Worm (Caenorhabditis elegans) whole organism, young adult: ENCODE data around the gene F47B8.18.

Experiments used
- B0261.1 ChIP-seq: sonication (generic microtip); optimal IDR thresholded peaks from 2 replicates; lab custom pipeline; 2016; ENCODE audit warnings: mild to moderate bottlenecking, missing genetic modification characterization, moderate library complexity, missing compliant biosample characterization
- F10E7.11 ChIP-seq: sonication (generic microtip); optimal IDR thresholded peaks from 2 replicates; lab custom pipeline; 2017; ENCODE audit warnings: mild to moderate bottlenecking, missing genetic modification characterization, moderate library complexity, missing compliant biosample characterization
- F22D6.2 ChIP-seq: sonication (generic microtip); optimal IDR thresholded peaks from 2 replicates; lab custom pipeline; 2016; ENCODE audit warnings: mild to moderate bottlenecking, missing genetic modification characterization, missing compliant biosample characterization
- F23B12.7 ChIP-seq: sonication (generic microtip); optimal IDR thresholded peaks from 2 replicates; lab custom pipeline; 2017; ENCODE audit warnings: missing genetic modification characterization, mild to moderate bottlenecking, missing compliant biosample characterization, antibody characterized with exemption, moderate library complexity; ENCODE audit not compliant: insufficient read depth
- F33H1.4 ChIP-seq: fragments of 200-800 bp; sonication (Bioruptor generic); IDR thresholded peaks from 2 replicates; pipeline ENCODE4 v1.3.6; 2022; ENCODE audit warnings: missing genetic modification reagents, missing genetic modification characterization, missing compliant biosample characterization
- F55B11.4 ChIP-seq: sonication (generic microtip); optimal IDR thresholded peaks from 2 replicates; lab custom pipeline; 2016; ENCODE audit warnings: missing compliant biosample characterization, missing genetic modification characterization, borderline replicate concordance; ENCODE audit not compliant: insufficient read depth
- F57C9.4 ChIP-seq: sonication (generic microtip); optimal IDR thresholded peaks from 2 replicates; lab custom pipeline; 2017; ENCODE audit warnings: mild to moderate bottlenecking, missing genetic modification characterization, missing compliant biosample characterization
- K12H6.12 ChIP-seq: fragments of 200-800 bp; sonication (Bioruptor generic); optimal IDR thresholded peaks from 2 replicates; lab custom pipeline; 2018; ENCODE audit warnings: mild to moderate bottlenecking, missing genetic modification characterization, missing compliant biosample characterization
- T07F8.4 ChIP-seq: sonication (generic microtip); optimal IDR thresholded peaks from 2 replicates; lab custom pipeline; 2016; ENCODE audit warnings: mild to moderate bottlenecking, missing genetic modification characterization, moderate library complexity, missing compliant biosample characterization
- T26A5.8 ChIP-seq: sonication (generic microtip); optimal IDR thresholded peaks from 2 replicates; lab custom pipeline; 2016; ENCODE audit warnings: missing genetic modification characterization, missing compliant biosample characterization
- Y56A3A.18 ChIP-seq: fragments of 200-800 bp; sonication (Bioruptor generic); IDR thresholded peaks from 2 replicates; pipeline ENCODE4 v1.3.6; 2022; ENCODE audit warnings: missing genetic modification reagents, missing genetic modification characterization, missing compliant biosample characterization
- Y67H2A.10 ChIP-seq: fragments of 200-800 bp; sonication (Bioruptor generic); conservative IDR thresholded peaks from 2 replicates; pipeline ENCODE4 v1.3.6; 2022; ENCODE audit warnings: missing genetic modification reagents, missing genetic modification characterization, missing compliant biosample characterization
- Y79H2A.3 ChIP-seq: fragments of 200-800 bp; sonication (Bioruptor generic); conservative IDR thresholded peaks from 2 replicates; pipeline ENCODE4 v1.3.6; 2022; ENCODE audit warnings: missing genetic modification reagents, missing genetic modification characterization, missing compliant biosample characterization
- Y95B8A.8 ChIP-seq: fragments of 200-800 bp; sonication (Bioruptor generic); IDR thresholded peaks from 2 replicates; pipeline ENCODE4 v1.3.6; 2022; ENCODE audit warnings: missing genetic modification reagents, missing genetic modification characterization, missing compliant biosample characterization
- aptf-2 ChIP-seq: fragments of 200-800 bp; sonication (Bioruptor generic); conservative IDR thresholded peaks from 2 replicates; pipeline ENCODE4 v1.3.6; 2022; ENCODE audit warnings: missing genetic modification reagents, missing genetic modification characterization, missing compliant biosample characterization
- aptf-3 ChIP-seq: fragments of 200-800 bp; sonication (Bioruptor generic); IDR thresholded peaks from 2 replicates; pipeline ENCODE4 v1.3.6; 2022; ENCODE audit warnings: missing genetic modification characterization, missing compliant biosample characterization
- attf-3 ChIP-seq: fragments of 200-800 bp; sonication (Bioruptor generic); conservative IDR thresholded peaks from 2 replicates; pipeline ENCODE4 v1.3.6; 2022; ENCODE audit warnings: missing genetic modification reagents, missing genetic modification characterization, missing compliant biosample characterization
- attf-5 ChIP-seq: fragments of 200-800 bp; sonication (Bioruptor generic); optimal IDR thresholded peaks from 2 replicates; lab custom pipeline; 2018; ENCODE audit warnings: mild to moderate bottlenecking, missing genetic modification characterization, missing compliant biosample characterization
- attf-6 ChIP-seq: fragments of 200-800 bp; sonication (Bioruptor generic); IDR thresholded peaks from 2 replicates; pipeline ENCODE4 v1.3.6; 2022; ENCODE audit warnings: missing genetic modification reagents, missing genetic modification characterization, missing compliant biosample characterization
- bed-2 ChIP-seq: fragments of 200-800 bp; sonication (Bioruptor generic); IDR thresholded peaks from 2 replicates; pipeline ENCODE4 v1.3.6; 2022; ENCODE audit warnings: missing genetic modification reagents, missing genetic modification characterization, missing compliant biosample characterization
- ceh-100 ChIP-seq: fragments of 200-800 bp; sonication (Bioruptor generic); IDR thresholded peaks from 2 replicates; pipeline ENCODE4 v1.3.6; 2022; ENCODE audit warnings: missing genetic modification reagents, missing genetic modification characterization, missing compliant biosample characterization
- ceh-79 ChIP-seq: sonication (generic microtip); optimal IDR thresholded peaks from 2 replicates; lab custom pipeline; 2017; ENCODE audit warnings: mild to moderate bottlenecking, missing genetic modification characterization, missing compliant biosample characterization
- ceh-91 ChIP-seq: fragments of 200-800 bp; sonication (Bioruptor generic); IDR thresholded peaks from 2 replicates; pipeline ENCODE4 v1.3.6; 2022; ENCODE audit warnings: missing genetic modification reagents, missing genetic modification characterization, missing compliant biosample characterization
- die-1 ChIP-seq: sonication (generic microtip); optimal IDR thresholded peaks from 2 replicates; lab custom pipeline; 2016; ENCODE audit warnings: missing genotype, mild to moderate bottlenecking, missing genetic modification characterization, missing compliant biosample characterization
- dox-1 ChIP-seq: fragments of 200-800 bp; sonication (Bioruptor generic); IDR thresholded peaks from 2 replicates; pipeline ENCODE4 v1.3.6; 2022; ENCODE audit warnings: missing genetic modification reagents, missing genetic modification characterization, missing compliant biosample characterization
- egl-18 ChIP-seq: fragments of 200-800 bp; sonication (Bioruptor generic); IDR thresholded peaks from 2 replicates; pipeline ENCODE4 v1.3.6; 2022; ENCODE audit warnings: missing genetic modification reagents, missing genetic modification characterization, missing compliant biosample characterization
- egl-44 ChIP-seq: fragments of 200-800 bp; sonication (Bioruptor generic); IDR thresholded peaks from 2 replicates; pipeline ENCODE4 v1.3.6; 2022; ENCODE audit warnings: missing genetic modification reagents, missing genetic modification characterization, missing compliant biosample characterization
- egrh-3 ChIP-seq: fragments of 200-800 bp; sonication (Bioruptor generic); IDR thresholded peaks from 2 replicates; pipeline ENCODE4 v1.3.6; 2022; ENCODE audit warnings: missing genetic modification reagents, missing genetic modification characterization, missing compliant biosample characterization
- ekl-4 ChIP-seq: fragments of 200-800 bp; sonication (Bioruptor generic); IDR thresholded peaks from 2 replicates; pipeline ENCODE4 v1.3.6; 2022; ENCODE audit warnings: missing genetic modification reagents, missing genetic modification characterization, missing compliant biosample characterization
- hlh-12 ChIP-seq: sonication (generic microtip); optimal IDR thresholded peaks from 2 replicates; lab custom pipeline; 2016; ENCODE audit warnings: missing genetic modification characterization, missing compliant biosample characterization
- hlh-26 ChIP-seq: fragments of 200-800 bp; sonication (Bioruptor generic); conservative IDR thresholded peaks from 2 replicates; pipeline ENCODE4 v1.3.6; 2022; ENCODE audit warnings: missing genetic modification reagents, missing genetic modification characterization, missing compliant biosample characterization
- let-607 ChIP-seq, 2 experiments: fragments of 200-800 bp in 1 of 2; sonication (Bioruptor generic) in 1 of 2; sonication (generic microtip) in 1 of 2; optimal IDR thresholded peaks; 2 replicates each; lab custom pipeline; 2016 to 2018; ENCODE audit warnings: mild to moderate bottlenecking in 2 of 2, missing compliant biosample characterization in 2 of 2, missing genetic modification characterization in 2 of 2, moderate library complexity in 2 of 2, missing genotype in 1 of 2
- madf-3 ChIP-seq: fragments of 200-800 bp; sonication (Bioruptor generic); IDR thresholded peaks from 2 replicates; pipeline ENCODE4 v1.3.6; 2022; ENCODE audit warnings: missing genetic modification reagents, missing genetic modification characterization, missing compliant biosample characterization
- mel-28 ChIP-seq: sonication (generic microtip); optimal IDR thresholded peaks from 2 replicates; lab custom pipeline; 2016; ENCODE audit warnings: borderline replicate concordance, mild to moderate bottlenecking, missing genetic modification characterization, missing compliant biosample characterization
- mes-4 ChIP-seq: sonication (generic microtip); optimal IDR thresholded peaks from 2 replicates; lab custom pipeline; 2016; ENCODE audit warnings: missing genotype, missing genetic modification characterization, missing compliant biosample characterization
- mxl-1 ChIP-seq: sonication (generic microtip); optimal IDR thresholded peaks from 2 replicates; lab custom pipeline; 2016; ENCODE audit warnings: missing genetic modification characterization, missing compliant biosample characterization
- nfya-1 ChIP-seq: sonication (generic microtip); optimal IDR thresholded peaks from 2 replicates; lab custom pipeline; 2017; ENCODE audit warnings: antibody characterized with exemption, missing compliant biosample characterization, missing genetic modification characterization, borderline replicate concordance; ENCODE audit not compliant: insufficient read depth
- nfya-2 ChIP-seq: fragments of 200-800 bp; sonication (Bioruptor generic); IDR thresholded peaks from 2 replicates; pipeline ENCODE4 v1.3.6; 2022; ENCODE audit warnings: missing genetic modification reagents, missing genetic modification characterization, missing compliant biosample characterization
- nhr-27 ChIP-seq: fragments of 200-800 bp; sonication (Bioruptor generic); optimal IDR thresholded peaks from 2 replicates; lab custom pipeline; 2018; ENCODE audit warnings: mild to moderate bottlenecking, missing genetic modification characterization, moderate library complexity, missing compliant biosample characterization
- pha-4 ChIP-seq: fragments of 150-350 bp; sonication (generic microtip); optimal IDR thresholded peaks from 2 replicates; lab custom pipeline; 2014; ENCODE audit warnings: missing biosample characterization, missing genetic modification reagents, missing genetic modification characterization
- somi-1 ChIP-seq: fragments of 200-800 bp; sonication (Bioruptor generic); optimal IDR thresholded peaks from 2 replicates; lab custom pipeline; 2018; ENCODE audit warnings: mild to moderate bottlenecking, missing genetic modification characterization, missing compliant biosample characterization
- tbp1 ChIP-seq: fragments of 200-800 bp; sonication (Bioruptor generic); optimal IDR thresholded peaks from 2 replicates; lab custom pipeline; 2018; ENCODE audit warnings: mild to moderate bottlenecking, missing genetic modification characterization, missing compliant biosample characterization
- tlf-1 ChIP-seq: fragments of 200-800 bp; sonication (Bioruptor generic); optimal IDR thresholded peaks from 2 replicates; lab custom pipeline; 2018; ENCODE audit warnings: mild to moderate bottlenecking, missing genetic modification characterization, missing compliant biosample characterization
- unc-62 ChIP-seq: fragments of 150-350 bp; optimal IDR thresholded peaks from 2 replicates; lab custom pipeline; 2014; ENCODE audit warnings: missing biosample characterization, missing genetic modification reagents, missing genetic modification characterization
- xnd-1 ChIP-seq: sonication (generic microtip); optimal IDR thresholded peaks from 2 replicates; lab custom pipeline; 2016; ENCODE audit warnings: missing genotype, missing genetic modification reagents, missing genetic modification characterization, missing compliant biosample characterization
- ztf-18 ChIP-seq: sonication (generic microtip); optimal IDR thresholded peaks from 2 replicates; lab custom pipeline; 2016; ENCODE audit warnings: missing genotype, mild to moderate bottlenecking, missing genetic modification characterization, missing compliant biosample characterization
- ztf-25 ChIP-seq: fragments of 200-800 bp; sonication (Bioruptor generic); IDR thresholded peaks from 2 replicates; pipeline ENCODE4 v1.3.6; 2022; ENCODE audit warnings: missing genetic modification reagents, missing genetic modification characterization, missing compliant biosample characterization
- ztf-3 ChIP-seq: fragments of 200-800 bp; sonication (Bioruptor generic); optimal IDR thresholded peaks from 2 replicates; lab custom pipeline; 2018; ENCODE audit warnings: mild to moderate bottlenecking, missing genetic modification characterization, missing compliant biosample characterization

The F47B8.18 gene

DNA sequence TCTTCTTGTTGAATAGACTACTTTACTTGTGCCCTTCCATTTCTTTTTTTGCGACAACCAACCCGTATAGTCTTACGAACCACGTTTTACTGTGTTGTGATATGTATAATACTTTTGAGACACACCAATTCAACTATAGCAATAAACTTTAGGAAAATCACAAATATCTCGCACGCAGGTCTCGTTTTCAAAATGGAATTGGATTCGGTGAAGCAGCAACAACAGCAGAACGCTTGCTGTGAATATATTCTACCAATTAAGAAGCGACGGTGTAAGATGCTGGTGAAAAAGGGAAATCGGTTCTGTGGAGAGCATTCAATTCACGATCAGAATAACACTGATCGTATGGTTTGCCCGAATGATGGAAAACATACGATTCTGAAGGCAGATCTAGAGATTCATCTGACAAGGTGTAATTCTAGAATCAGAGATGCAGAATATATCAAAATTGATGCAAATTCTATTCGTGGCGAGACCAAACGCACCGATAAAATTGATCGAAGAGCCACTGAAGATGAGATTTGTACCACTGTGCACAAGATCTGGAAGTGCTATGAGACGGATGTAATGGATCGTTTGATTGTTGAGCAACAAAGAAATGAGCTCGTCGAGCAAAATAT lies 29.1 kb upstream of the F47B8.18 start, which contains the start of gene Y49A3A.3 (continued):
- TF ChIP-seq somi-1 (no peak), egl-18 (no peak), mes-4 (no peak), pha-4 (tag; lab: Kevin White, UChicago) (no peak), Y79H2A.3 (GFP tag; lab: Robert Waterston, UW) (no peak; the same call in 1 of the 2 replicates), ceh-91 (GFP tag; lab: Robert Waterston, UW) (no peak), F55B11.4 (tag; lab: Kevin White, UChicago) (no peak), attf-3 (GFP tag; lab: Robert Waterston, UW) (no peak), attf-5 (GFP tag; lab: Kevin White, UChicago) (peak; percentile 43), madf-3 (GFP tag; lab: Robert Waterston, UW) (0 out of 2 replicates have a peak, but pooled peaks have one; percentile 25), F33H1.4 (GFP tag; lab: Robert Waterston, UW) (no peak), F23B12.7 (no peak), tbp1 (peak; percentile 54), die-1 (tag; lab: Kevin White, UChicago) (peak; percentile 33), F22D6.2 (tag; lab: Kevin White, UChicago) (peak; percentile 23), egl-44 (no peak), aptf-2 (GFP tag; lab: Robert Waterston, UW) (no peak), tlf-1 (GFP tag; lab: Kevin White, UChicago) (peak; percentile 87), attf-6 (GFP tag; lab: Robert Waterston, UW) (no peak), Y56A3A.18 (GFP tag; lab: Robert Waterston, UW) (no peak), F57C9.4 (tag; lab: Kevin White, UChicago) (peak; percentile 60), mxl-1 (tag; lab: Kevin White, UChicago) (no peak), aptf-3 (GFP tag; lab: Robert Waterston, UW) (no peak), ztf-25 (no peak), ekl-4 (GFP tag; lab: Robert Waterston, UW) (peak; percentile 90), hlh-26 (no peak), B0261.1 (no peak), egrh-3 (GFP tag; lab: Robert Waterston, UW) (no peak), nfya-2 (GFP tag; lab: Robert Waterston, UW) (0 out of 2 replicates have a peak, but pooled peaks have one; percentile 22), K12H6.12 (tag; lab: Kevin White, UChicago) (no peak), dox-1 (peak; percentile 34; the same call in 1 of the 2 replicates), Y95B8A.8 (GFP tag; lab: Robert Waterston, UW) (peak; percentile 5; the same call in 1 of the 2 replicates), xnd-1 (no peak), nfya-1 (tag; lab: Kevin White, UChicago) (no peak), ztf-3 (GFP tag; lab: Kevin White, UChicago) (peak; percentile 72), unc-62 (GFP tag; lab: Kevin White, UChicago) (no peak), hlh-12 (tag; lab: Kevin White, UChicago) (no peak), let-607 (tag; optimal IDR thresholded peaks at IDR 0.05; lab: Kevin White, UChicago) (peak; percentile 61 to 71), mel-28 (tag; lab: Kevin White, UChicago) (peak; percentile 46), T26A5.8 (tag; lab: Kevin White, UChicago) (no peak), T07F8.4 (tag; lab: Kevin White, UChicago) (no peak), ztf-18 (tag; lab: Kevin White, UChicago) (peak; percentile 52), Y67H2A.10 (GFP tag; lab: Robert Waterston, UW) (no peak), ceh-100 (GFP tag; lab: Robert Waterston, UW) (peak; percentile 66), nhr-27 (tag; lab: Kevin White, UChicago) (peak; percentile 88), bed-2 (GFP tag; lab: Robert Waterston, UW) (no peak), ceh-79 (tag; lab: Kevin White, UChicago) (peak; percentile 89), F10E7.11 (peak; percentile 48)
